Fruit fly (Drosophila melanogaster): ENCODE data around the gene CG33725.

Gene CG33725

DNA sequence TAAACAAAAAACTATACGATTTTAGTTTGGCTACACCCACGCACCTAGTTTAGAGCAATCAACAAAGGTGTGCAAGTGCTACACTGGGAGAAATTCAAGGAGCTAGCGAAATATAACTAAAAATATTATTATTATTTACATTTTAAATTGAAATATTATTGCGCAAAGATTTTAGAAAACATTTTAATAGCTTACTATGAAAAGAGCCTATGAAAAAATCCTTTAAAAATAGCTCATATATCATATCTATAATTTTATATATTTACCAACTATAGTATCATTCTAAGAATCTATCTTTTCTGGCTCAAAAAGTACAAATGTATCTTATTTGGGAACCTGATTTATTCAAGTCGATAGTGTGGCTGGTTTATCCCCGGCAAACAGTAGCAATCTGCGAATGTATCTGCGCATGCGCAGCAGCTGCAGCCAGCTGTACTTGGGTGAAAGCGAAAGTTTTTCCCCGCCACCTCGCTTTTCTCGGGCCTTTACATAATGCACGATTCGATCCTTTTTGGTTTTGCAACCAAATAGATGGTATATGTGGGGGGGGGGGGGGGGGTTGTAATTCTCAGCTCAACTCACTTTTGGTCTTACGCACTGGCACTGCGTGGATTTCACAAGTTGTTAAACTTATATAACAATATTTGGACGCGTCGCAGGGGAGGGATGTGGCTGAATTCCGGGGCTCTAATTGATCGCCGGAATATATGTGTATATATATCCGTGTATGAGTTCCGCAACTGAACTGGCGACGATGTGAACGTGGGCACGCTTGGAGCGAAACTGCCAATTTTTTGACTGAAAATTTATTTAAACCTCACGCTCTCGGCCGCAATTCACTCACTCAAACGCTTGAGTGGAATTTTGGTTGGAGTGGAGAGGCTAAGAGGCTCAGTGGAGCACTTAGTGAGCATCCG, 14.3 kb downstream of the CG33725 start, which contains the start of gene CG10657 (continued):
- TF ChIP-seq bcd (GFP tag; optimal IDR thresholded peaks at IDR 0.05) (no peak), btn (GFP tag; optimal IDR thresholded peaks at IDR 0.05) (no peak), CG13287 (GFP tag; IDR thresholded peaks at IDR 0.05; ENCODE audit: partially characterized antibody) (peak; percentile 30; the same call in 1 of the 2 replicates), CG12659 (GFP tag; optimal IDR thresholded peaks at IDR 0.05) (no peak), HLH3B (GFP tag; IDR thresholded peaks at IDR 0.05) (no peak), pum (GFP tag; optimal IDR thresholded peaks at IDR 0.05) (no peak), vfl (GFP tag; optimal IDR thresholded peaks at IDR 0.05) (no peak), fu2 (GFP tag; optimal IDR thresholded peaks at IDR 0.05) (no peak), ATbp (GFP tag; optimal IDR thresholded peaks at IDR 0.05) (no peak), CG15601 (tag; optimal IDR thresholded peaks at IDR 0.05) (no peak), CG14965 (GFP tag; optimal IDR thresholded peaks at IDR 0.05; ENCODE audit: borderline replicate concordance) (no peak), CG10654 (GFP tag; optimal IDR thresholded peaks at IDR 0.05) (no peak), al (GFP tag; IDR thresholded peaks at IDR 0.05) (no peak), kni (GFP tag; optimal IDR thresholded peaks at IDR 0.05) (no peak)

dm6 chr3L:12501249-12501648, 18.8 kb downstream of the CG33725 start, which contains the start of the genes CG10638 and CG10681:
Gene CG10638, minus strand, starts transcription at chr3L:12501311.
Gene CG10681, plus strand, starts transcription at chr3L:12501513.
- TF ChIP-seq CG2889 (GFP tag; IDR thresholded peaks at IDR 0.05): no peak
- TF ChIP-seq CG9727 (GFP tag; optimal IDR thresholded peaks at IDR 0.05): peak; percentile 26
- no peak for TF ChIP-seq Dad (GFP tag; optimal IDR thresholded peaks at IDR 0.05)
- peak; percentile 15 for TF ChIP-seq CG7839 (tag; optimal IDR thresholded peaks at IDR 0.05)
- TF ChIP-seq Blimp-1 (GFP tag; optimal IDR thresholded peaks at IDR 0.05): peak; percentile 41
- TF ChIP-seq row (GFP tag; IDR thresholded peaks at IDR 0.05): peak; percentile 64
- TF ChIP-seq CG1024 (GFP tag; IDR thresholded peaks at IDR 0.05): no peak
- TF ChIP-seq CG8290 (GFP tag; optimal IDR thresholded peaks at IDR 0.05): peak; percentile 71
- TF ChIP-seq CG8290 (tag; optimal IDR thresholded peaks at IDR 0.05): no peak
- TF ChIP-seq Dp (GFP tag; optimal IDR thresholded peaks at IDR 0.05): peak; percentile 49
- TF ChIP-seq Kr (GFP tag; optimal IDR thresholded peaks at IDR 0.05): no peak
- TF ChIP-seq CG32767 (GFP tag; IDR thresholded peaks at IDR 0.05): no peak
- no peak for TF ChIP-seq twi (tag; optimal IDR thresholded peaks at IDR 0.05)
- TF ChIP-seq CG11695 (GFP tag; IDR thresholded peaks at IDR 0.05): no peak; the same call in 2 of the 3 replicates
- TF ChIP-seq CTCF (GFP tag; optimal IDR thresholded peaks at IDR 0.05): peak; percentile 2
- no peak for TF ChIP-seq CG15479 (GFP tag; optimal IDR thresholded peaks at IDR 0.05)
- TF ChIP-seq CG32772 (GFP tag; IDR thresholded peaks at IDR 0.05): peak; percentile 53
- peak; percentile 79 for TF ChIP-seq Ets65A (GFP tag)
- no peak for TF ChIP-seq sd (tag; optimal IDR thresholded peaks at IDR 0.05)
- TF ChIP-seq CG12104 (GFP tag; optimal IDR thresholded peaks at IDR 0.05): peak; percentile 30
- TF ChIP-seq nom (GFP tag; optimal IDR thresholded peaks at IDR 0.05): peak; percentile 30
- no peak for TF ChIP-seq Sin3A (optimal IDR thresholded peaks at IDR 0.05)
- 0 out of 4 replicates have a peak, but pooled peaks have one; percentile 11 for TF ChIP-seq Dll (GFP tag; IDR thresholded peaks at IDR 0.05; ENCODE audit: partially characterized antibody)
- peak; percentile 9 for TF ChIP-seq CG10543 (GFP tag; optimal IDR thresholded peaks at IDR 0.05)
- TF ChIP-seq CG2712 (tag; optimal IDR thresholded peaks at IDR 0.05): peak; percentile 54
- no peak for TF ChIP-seq dati (GFP tag; IDR thresholded peaks at IDR 0.05)
- peak; percentile 79 for TF ChIP-seq Med (GFP tag)
- peak; percentile 81 for TF ChIP-seq YL-1 (GFP tag; optimal IDR thresholded peaks at IDR 0.05)
- TF ChIP-seq mam (GFP tag; optimal IDR thresholded peaks at IDR 0.05): no peak
- TF ChIP-seq CG8281 (tag; optimal IDR thresholded peaks at IDR 0.05): no peak
- TF ChIP-seq Scr (GFP tag; IDR thresholded peaks at IDR 0.05; ENCODE audit: partially characterized antibody): 0 out of 2 replicates have a peak, but pooled peaks have one; percentile 11
- TF ChIP-seq tap (tag; optimal IDR thresholded peaks at IDR 0.05): peak; percentile 28
- no peak for TF ChIP-seq Lim3 (GFP tag; IDR thresholded peaks at IDR 0.05)
- no peak for TF ChIP-seq CG6854 (GFP tag; optimal IDR thresholded peaks at IDR 0.05)
- TF ChIP-seq CG8359 (GFP tag; optimal IDR thresholded peaks at IDR 0.05; ENCODE audit: borderline replicate concordance): no peak
